Worm (Caenorhabditis elegans) whole organism, L4/young adult: ENCODE measurements around the gene hex-1.

ENCODE experiments used
- dao-5 ChIP-seq: sonication (generic microtip); optimal IDR thresholded peaks from 2 replicates; lab custom pipeline; 2016; ENCODE audit warnings: missing genotype, missing genetic modification characterization, moderate library complexity, missing compliant biosample characterization
- him-1 ChIP-seq: sonication (generic microtip); optimal IDR thresholded peaks from 2 replicates; lab custom pipeline; 2016; ENCODE audit warnings: missing genotype, missing genetic modification reagents, missing genetic modification characterization, missing compliant biosample characterization

ce11 chrX:2241147-2241798 lies 20.3 kb downstream of the hex-1 start:
- no peak for TF ChIP-seq dao-5 (tag; lab: Kevin White, UChicago)
- no peak for TF ChIP-seq him-1 (tag; lab: Kevin White, UChicago)
